Fruit fly (Drosophila melanogaster): Measurements from ENCODE around the gene CG3527.

DNA sequence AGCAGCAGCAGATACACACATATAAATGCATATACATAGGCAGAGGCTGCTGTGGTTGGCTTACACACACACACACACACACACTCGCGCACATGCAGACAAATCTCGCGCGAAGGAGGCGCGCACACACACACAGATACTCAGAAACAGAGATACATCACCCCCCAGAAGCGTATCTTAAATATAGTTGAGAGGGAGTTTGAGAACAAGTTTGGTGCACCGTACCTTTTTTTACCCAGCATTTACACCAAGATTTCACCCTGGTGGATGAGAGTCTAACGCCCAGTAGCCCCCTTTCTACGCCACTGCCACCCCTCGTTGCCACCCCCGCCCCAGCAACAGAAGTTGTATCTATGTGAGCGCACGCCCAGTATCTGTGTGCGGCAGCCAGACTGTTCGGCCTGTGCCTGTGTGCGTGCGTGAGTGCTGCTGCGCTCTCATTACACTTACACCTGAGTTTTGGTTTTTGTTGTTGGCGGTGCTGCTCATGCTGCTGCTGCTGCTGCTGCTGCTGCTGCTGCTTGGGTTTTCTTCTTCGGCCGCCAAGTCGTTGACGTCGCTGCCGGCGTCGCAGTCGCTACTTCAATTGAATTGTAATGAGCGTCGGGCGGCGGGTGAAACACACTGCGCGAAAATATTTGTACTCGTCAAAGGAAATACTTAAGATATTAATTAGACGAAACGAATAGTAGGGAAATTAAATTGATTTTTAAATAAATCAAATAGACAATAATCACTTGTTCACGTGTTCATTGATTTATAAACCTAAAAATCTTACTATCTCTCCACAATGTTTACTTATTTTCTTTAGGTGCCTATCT is 38.4 kb downstream of the CG3527 start:
- TF ChIP-seq psq (optimal IDR thresholded peaks at IDR 0.05): no peak
- no peak for TF ChIP-seq EcR (GFP tag; optimal IDR thresholded peaks at IDR 0.05)
- TF ChIP-seq CG8478 (optimal IDR thresholded peaks at IDR 0.05): peak; percentile 35
- TF ChIP-seq usp (GFP tag; optimal IDR thresholded peaks at IDR 0.05): no peak
- TF ChIP-seq pan (optimal IDR thresholded peaks at IDR 0.05): no peak

Measured in whole organism.